Worm (Caenorhabditis elegans): ENCODE data around the gene C12D8.13.
A peak's percentile ranks its signal among the peaks of the same experiment; 100 is the strongest.

Gene C12D8.13

DNA sequence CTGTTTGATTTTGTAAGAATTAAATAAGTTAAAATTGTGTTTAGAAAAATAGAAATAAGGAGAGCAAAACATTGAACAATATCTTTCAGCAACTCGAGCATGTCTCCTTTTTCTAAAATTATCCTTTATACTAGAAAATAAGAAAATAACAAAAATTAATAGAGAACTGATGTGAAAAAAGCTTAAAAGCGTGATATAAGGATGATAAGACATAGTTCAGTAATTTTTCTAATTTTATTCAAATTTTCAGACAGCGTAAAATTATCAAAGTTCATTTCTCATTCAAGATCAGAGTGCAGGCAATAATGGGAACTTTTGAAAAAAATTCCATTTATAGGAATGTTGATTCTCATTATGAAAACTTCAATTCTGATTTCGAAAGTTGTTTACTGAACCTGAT, 12.8 kb upstream of the C12D8.13 start, which contains the start of gene str-182:
str-182 (minus strand) TSS at position 101 of the 400 bp plus-strand sequence.
- TF ChIP-seq nhr-71 (tag; optimal IDR thresholded peaks at IDR 0.05) (peak; percentile 12), unc-86 (tag; optimal IDR thresholded peaks at IDR 0.05) (no peak), efl-1 (optimal IDR thresholded peaks at IDR 0.05) (no peak), efl-1 (GFP tag; optimal IDR thresholded peaks at IDR 0.05 in 1 of 2) (no peak), ets-5 (GFP tag; IDR thresholded peaks at IDR 0.05) (no peak), fkh-8 (tag; optimal IDR thresholded peaks at IDR 0.05) (peak; percentile 41), mdl-1 (tag; optimal IDR thresholded peaks at IDR 0.05) (no peak), nhr-47 (tag; optimal IDR thresholded peaks at IDR 0.05) (no peak)

DNA sequence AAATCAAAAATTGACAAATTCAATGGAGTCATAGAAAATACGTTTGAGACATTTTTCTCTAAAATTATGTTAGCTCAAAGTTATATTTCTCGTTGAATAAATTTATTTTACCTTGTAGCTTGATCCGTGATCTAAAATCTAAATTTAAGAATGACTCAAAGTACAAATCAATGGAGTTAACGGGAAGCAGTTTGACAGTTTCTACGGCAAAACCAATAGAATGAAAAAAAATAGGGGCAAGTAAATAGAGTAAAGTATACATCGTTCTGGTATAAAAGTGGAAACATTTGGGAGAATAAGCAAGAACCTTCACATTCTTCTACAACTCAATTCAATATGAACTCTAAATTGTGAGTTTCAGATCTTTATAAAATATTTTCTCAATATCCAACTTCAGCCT, 10.4 kb upstream of the C12D8.13 start, which contains the start of gene fipr-6:
fipr-6 (plus strand) TSS at position 301 of the 400 bp plus-strand sequence.
- TF ChIP-seq tbx-2 (tag; optimal IDR thresholded peaks at IDR 0.05) (no peak), nhr-76 (tag; optimal IDR thresholded peaks at IDR 0.05) (no peak), nhr-90 (tag; optimal IDR thresholded peaks at IDR 0.05; ENCODE audit: poor library complexity) (no peak), zag-1 (tag; optimal IDR thresholded peaks at IDR 0.05) (no peak), nhr-237 (tag; optimal IDR thresholded peaks at IDR 0.05) (no peak), lin-14 (GFP tag; optimal IDR thresholded peaks at IDR 0.05) (no peak), dsc-1 (tag; optimal IDR thresholded peaks at IDR 0.05) (no peak), ztf-4 (tag; optimal IDR thresholded peaks at IDR 0.05) (no peak), ces-1 (GFP tag; optimal IDR thresholded peaks at IDR 0.05) (no peak), ets-5 (GFP tag; IDR thresholded peaks at IDR 0.05) (no peak), nhr-19 (GFP tag; conservative IDR thresholded peaks at IDR 0.05) (no peak)

DNA sequence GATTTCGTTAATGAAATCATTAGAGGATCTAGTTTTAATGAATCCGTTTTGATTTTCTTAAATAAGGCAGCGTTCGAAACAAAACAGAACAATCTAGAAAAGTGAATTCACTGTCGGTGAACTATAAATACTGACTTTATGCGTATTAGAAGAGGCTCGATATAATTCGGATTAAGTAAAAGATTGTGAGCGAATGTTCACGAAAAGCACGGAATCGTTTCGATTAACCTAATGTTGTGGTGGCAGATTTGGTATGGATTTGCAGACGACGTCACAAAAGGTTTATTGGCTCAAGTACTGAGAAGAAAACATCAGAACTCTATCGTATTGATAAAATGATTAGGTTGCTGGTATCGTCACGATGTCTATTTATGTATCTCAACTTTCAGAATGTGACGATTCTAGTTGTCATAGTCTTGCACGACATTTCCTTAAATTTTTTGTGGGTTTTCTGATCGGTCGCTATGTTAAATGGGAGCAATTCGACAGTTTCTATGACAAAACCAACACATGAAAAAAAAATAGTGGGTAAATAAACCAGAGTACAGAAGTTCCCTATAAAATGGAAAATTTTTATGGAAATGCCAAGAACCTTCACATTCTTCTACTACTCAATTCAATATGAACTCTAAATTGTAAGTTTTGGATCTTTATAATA, 8.8 kb upstream of the C12D8.13 start, which contains the start of the genes pyt-1 and fipr-7:
pyt-1 (minus strand) TSS at position 101 of the 658 bp plus-strand sequence.
fipr-7 (plus strand) TSS at position 608 of the 658 bp plus-strand sequence.
- TF ChIP-seq dsc-1 (tag; optimal IDR thresholded peaks at IDR 0.05) = peak; percentile 61
- TF ChIP-seq ceh-63 (GFP tag; optimal IDR thresholded peaks at IDR 0.05) = no peak
- TF ChIP-seq aha-1 (tag; optimal IDR thresholded peaks at IDR 0.05) = no peak
- no peak for TF ChIP-seq dpl-1 (GFP tag; optimal IDR thresholded peaks at IDR 0.05)
- no peak for TF ChIP-seq nhr-77 (tag; optimal IDR thresholded peaks at IDR 0.05)
- TF ChIP-seq lin-14 (GFP tag; optimal IDR thresholded peaks at IDR 0.05) = no peak

DNA sequence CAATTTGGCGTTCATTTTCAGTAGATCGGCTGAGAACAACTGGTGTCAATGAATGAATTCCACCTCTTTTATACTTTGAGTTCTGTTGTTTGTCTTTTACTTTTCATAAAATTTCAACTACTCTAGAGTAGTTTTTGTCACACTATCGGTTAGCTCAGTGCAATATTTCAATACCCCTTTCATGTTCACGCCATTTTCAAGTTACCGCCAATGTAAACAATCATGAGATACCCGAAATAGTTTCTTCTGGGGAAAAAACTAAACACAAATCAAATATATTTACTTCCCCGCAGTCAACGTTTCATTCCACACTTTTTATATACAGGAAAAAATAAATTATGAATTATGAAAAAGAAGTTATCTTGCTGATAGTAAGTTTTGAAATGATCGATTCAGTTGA, 7.9 kb upstream of the C12D8.13 start, which contains the start of gene fipr-4:
fipr-4 (minus strand) TSS at position 101 of the 400 bp plus-strand sequence.
- no peak for TF ChIP-seq ceh-63 (GFP tag; optimal IDR thresholded peaks at IDR 0.05)

DNA sequence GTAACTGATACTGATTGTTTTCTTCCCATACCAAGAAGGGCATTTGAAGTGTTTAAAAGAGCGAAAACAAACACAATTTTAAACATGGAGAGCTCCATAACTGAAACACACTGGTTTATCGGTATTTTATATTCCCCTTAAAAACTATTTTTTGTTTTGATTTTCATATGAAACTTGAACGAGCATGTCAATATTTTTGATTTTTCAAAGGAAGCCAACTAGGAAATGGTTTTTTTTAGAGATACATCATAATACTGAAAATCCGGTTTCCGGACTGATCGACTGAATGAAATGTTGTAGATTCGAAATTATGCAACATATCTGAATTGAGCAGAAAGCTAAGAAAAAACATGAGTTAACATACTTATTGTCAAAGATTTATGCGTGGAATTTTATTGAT, 6.8 kb upstream of the C12D8.13 start, which contains the start of gene ttr-19:
ttr-19 (minus strand) TSS at position 101 of the 400 bp plus-strand sequence.
- TF ChIP-seq ztf-4 (tag; optimal IDR thresholded peaks at IDR 0.05) (no peak), elt-2 (tag; optimal IDR thresholded peaks at IDR 0.05) (no peak), dsc-1 (tag; optimal IDR thresholded peaks at IDR 0.05) (no peak), fos-1 (tag; optimal IDR thresholded peaks at IDR 0.05) (no peak), unc-86 (tag; optimal IDR thresholded peaks at IDR 0.05) (no peak), Y116A8C.19 (tag; optimal IDR thresholded peaks at IDR 0.05; ENCODE audit: borderline replicate concordance) (no peak), tbx-2 (tag; optimal IDR thresholded peaks at IDR 0.05) (no peak), dpl-1 (GFP tag; optimal IDR thresholded peaks at IDR 0.05) (no peak), nhr-237 (tag; optimal IDR thresholded peaks at IDR 0.05) (no peak), ceh-8 (GFP tag; optimal IDR thresholded peaks at IDR 0.05) (no peak)

DNA sequence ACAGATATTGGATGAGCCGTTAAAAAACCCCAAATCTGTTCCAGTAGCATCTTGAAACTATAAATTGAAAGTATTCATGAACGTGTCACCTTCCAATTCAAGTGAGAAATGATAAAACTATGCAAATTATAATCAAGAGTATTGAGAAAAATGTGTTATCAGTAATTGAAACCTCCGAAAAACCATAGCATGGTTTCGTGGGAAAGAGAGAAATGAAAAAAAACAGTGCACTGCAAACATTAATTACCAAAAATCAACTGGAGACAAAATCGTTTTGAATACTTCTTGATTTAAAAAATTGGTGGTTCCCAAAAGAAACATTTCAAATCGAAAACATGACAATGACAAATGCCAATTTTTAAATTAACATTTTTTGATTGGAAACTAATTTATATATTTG, 5.1 kb upstream of the C12D8.13 start, which contains the start of gene daf-36:
daf-36 (minus strand) TSS at position 101 of the 400 bp plus-strand sequence.
- TF ChIP-seq swsn-7 (tag; optimal IDR thresholded peaks at IDR 0.05) (no peak), nhr-47 (tag; optimal IDR thresholded peaks at IDR 0.05) (no peak), aha-1 (tag; optimal IDR thresholded peaks at IDR 0.05) (no peak), dpl-1 (GFP tag; optimal IDR thresholded peaks at IDR 0.05) (no peak), unc-30 (tag; optimal IDR thresholded peaks at IDR 0.05) (no peak), egl-13 (tag; optimal IDR thresholded peaks at IDR 0.05) (no peak), ceh-90 (tag; optimal IDR thresholded peaks at IDR 0.05) (no peak), fkh-4 (tag; optimal IDR thresholded peaks at IDR 0.05; ENCODE audit: borderline replicate concordance) (no peak), nhr-11 (tag; optimal IDR thresholded peaks at IDR 0.05) (no peak)
